Fruit fly (Drosophila melanogaster) whole organism, wandering third instar larva: ENCODE measurements around the gene SIFaR.
A peak's percentile ranks its signal among the peaks of the same experiment; 100 is the strongest.

Source experiments
- Abd-B ChIP-seq: fragments of >200 bp; optimal IDR thresholded peaks from 2 replicates; lab custom pipeline; 2017; ENCODE audit warnings: missing biosample characterization, missing genetic modification characterization
- CG32264 ChIP-seq: fragments of 200-800 bp; sonication (Bioruptor generic); optimal IDR thresholded peaks from 2 replicates; lab custom pipeline; 2016; ENCODE audit warnings: missing biosample characterization, missing genetic modification characterization
- CG9705 ChIP-seq: fragments of 200-800 bp; sonication (Bioruptor generic); optimal IDR thresholded peaks from 2 replicates; lab custom pipeline; 2018; ENCODE audit warnings: missing biosample characterization, mild to moderate bottlenecking, missing genetic modification characterization
- CrebA ChIP-seq: fragments of 200-800 bp; sonication (Bioruptor generic); optimal IDR thresholded peaks from 2 replicates; lab custom pipeline; 2016; ENCODE audit warnings: missing biosample characterization, mild to moderate bottlenecking, missing genetic modification characterization, borderline replicate concordance
- Dfd ChIP-seq: fragments of >200 bp; optimal IDR thresholded peaks from 2 replicates; lab custom pipeline; 2017; ENCODE audit warnings: missing biosample characterization, missing genetic modification characterization
- Dif ChIP-seq: fragments of 200-275, 200-300 bp; sonication (Bioruptor generic); optimal IDR thresholded peaks from 2 replicates; lab custom pipeline; 2018; ENCODE audit warnings: missing biosample characterization, missing genetic modification characterization; ENCODE audit not compliant: partially characterized antibody
- HLH106 ChIP-seq: fragments of 200-800 bp; optimal IDR thresholded peaks from 3 replicates; lab custom pipeline; 2019; ENCODE audit warnings: missing biosample characterization, mild to moderate bottlenecking, missing genetic modification characterization, moderate library complexity
- Hnf4 ChIP-seq: fragments of 200-800 bp; sonication (Bioruptor generic); optimal IDR thresholded peaks from 2 replicates; lab custom pipeline; 2016; ENCODE audit warnings: missing biosample characterization, mild to moderate bottlenecking, missing genetic modification characterization
- Hr78 ChIP-seq: fragments of >200 bp; optimal IDR thresholded peaks from 2 replicates; lab custom pipeline; 2017; ENCODE audit warnings: missing biosample characterization, missing genetic modification characterization
- Hr83 ChIP-seq: fragments of 200-300 bp; sonication (Bioruptor generic); optimal IDR thresholded peaks from 2 replicates; lab custom pipeline; 2016; ENCODE audit warnings: missing biosample characterization, mild to moderate bottlenecking, missing genetic modification characterization, moderate library complexity; ENCODE audit not compliant: poor library complexity, severe bottlenecking
- N ChIP-seq: fragments of >200 bp; optimal IDR thresholded peaks from 2 replicates; lab custom pipeline; 2018; ENCODE audit warnings: missing biosample characterization, missing external identifiers, missing genetic modification characterization
- OdsH ChIP-seq: fragments of 200-800 bp; sonication (Bioruptor generic); optimal IDR thresholded peaks from 2 replicates; lab custom pipeline; 2016; ENCODE audit warnings: missing biosample characterization, mild to moderate bottlenecking, missing genetic modification characterization
- Rel ChIP-seq, 2 experiments: fragments of 200-800 bp; sonication (Bioruptor generic) in 1 of 2; optimal IDR thresholded peaks; 2 replicates in 1 of 2; 3 replicates in 1 of 2; lab custom pipeline; 2016 to 2019; ENCODE audit warnings: mild to moderate bottlenecking in 2 of 2, missing biosample characterization in 2 of 2, missing genetic modification characterization in 2 of 2, moderate library complexity in 1 of 2
- Vsx2 ChIP-seq: fragments of 200-300, 225-300 bp; sonication (Bioruptor generic); optimal IDR thresholded peaks from 2 replicates; lab custom pipeline; 2018; ENCODE audit warnings: missing biosample characterization, missing genetic modification characterization; ENCODE audit not compliant: partially characterized antibody
- brk ChIP-seq: fragments of 200-800 bp; sonication (Bioruptor generic); optimal IDR thresholded peaks from 2 replicates; lab custom pipeline; 2016; ENCODE audit warnings: missing biosample characterization, mild to moderate bottlenecking, missing genetic modification characterization
- dl ChIP-seq, 2 experiments: fragments of 175-275, 200-275 bp in 1 of 2; fragments of 200-275 bp in 1 of 2; sonication (Bioruptor generic); optimal IDR thresholded peaks; lab custom pipeline; 2018; ENCODE audit warnings: mild to moderate bottlenecking in 2 of 2, missing biosample characterization in 2 of 2, missing genetic modification characterization in 2 of 2, moderate library complexity in 2 of 2; ENCODE audit not compliant: partially characterized antibody in 2 of 2, insufficient read depth in 1 of 2
- dmrt93B ChIP-seq: fragments of 200-800 bp; sonication (Bioruptor generic); optimal IDR thresholded peaks from 2 replicates; lab custom pipeline; 2018; ENCODE audit warnings: missing biosample characterization, mild to moderate bottlenecking, missing genetic modification characterization
- dsf ChIP-seq: sonication (Bioruptor generic); optimal IDR thresholded peaks from 2 replicates; lab custom pipeline; 2016; ENCODE audit warnings: missing biosample characterization, missing genetic modification characterization, borderline replicate concordance
- ey ChIP-seq: fragments of 200-800 bp; sonication (Bioruptor generic); optimal IDR thresholded peaks from 2 replicates; lab custom pipeline; 2016; ENCODE audit warnings: missing biosample characterization, missing genetic modification characterization
- foxo ChIP-seq, 2 experiments: fragments of 200-800 bp; sonication (Bioruptor generic); optimal IDR thresholded peaks; 2 replicates in 1 of 2; 3 replicates in 1 of 2; lab custom pipeline; 2016 to 2017; ENCODE audit warnings: missing biosample characterization in 2 of 2, missing genetic modification characterization in 2 of 2
- fru ChIP-seq: fragments of 200-800 bp; sonication (Bioruptor generic); optimal IDR thresholded peaks from 3 replicates; lab custom pipeline; 2016; ENCODE audit warnings: missing biosample characterization, mild to moderate bottlenecking, missing genetic modification characterization
- jim ChIP-seq: fragments of 175-275, 200-325 bp; sonication (Bioruptor generic); optimal IDR thresholded peaks from 2 replicates; lab custom pipeline; 2016; ENCODE audit warnings: missing biosample characterization, mild to moderate bottlenecking, missing genetic modification characterization
- lola ChIP-seq: fragments of >200 bp; optimal IDR thresholded peaks from 2 replicates; lab custom pipeline; 2017; ENCODE audit warnings: missing biosample characterization, missing genetic modification characterization
- pan ChIP-seq: fragments of >200 bp; optimal IDR thresholded peaks from 2 replicates; lab custom pipeline; 2017
- sage ChIP-seq: fragments of 200-800 bp; sonication (Bioruptor generic); optimal IDR thresholded peaks from 2 replicates; lab custom pipeline; 2016; ENCODE audit warnings: missing biosample characterization, mild to moderate bottlenecking, missing genetic modification characterization
- sv ChIP-seq: fragments of 200-800 bp; sonication (Bioruptor generic); optimal IDR thresholded peaks from 3 replicates; lab custom pipeline; 2016; ENCODE audit warnings: missing biosample characterization, missing genetic modification characterization
- usp ChIP-seq: fragments of >200 bp; optimal IDR thresholded peaks from 2 replicates; lab custom pipeline; 2017; ENCODE audit warnings: missing biosample characterization, missing genetic modification characterization
- woc ChIP-seq: sonication (Bioruptor generic); optimal IDR thresholded peaks from 2 replicates; lab custom pipeline; 2016; ENCODE audit warnings: missing biosample characterization, mild to moderate bottlenecking, missing genetic modification characterization

Gene SIFaR

DNA sequence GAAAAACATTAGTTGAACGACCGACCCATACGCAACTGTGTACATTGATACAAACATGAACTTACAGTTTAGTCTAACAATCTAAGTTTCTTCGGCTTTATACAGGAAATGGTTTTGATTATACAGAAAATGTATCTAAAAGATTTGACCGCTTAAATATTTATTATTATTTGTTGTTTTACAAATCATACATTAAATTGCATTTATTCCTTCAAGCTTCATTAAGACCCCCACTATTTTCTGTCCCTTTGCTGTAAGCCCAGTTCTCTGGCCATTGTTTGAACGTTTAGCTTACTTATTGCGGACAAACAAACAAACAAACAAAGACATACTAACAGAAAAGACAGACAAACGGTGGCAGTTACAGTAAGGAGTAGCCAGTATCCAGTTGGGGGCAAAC, 39.5 kb downstream of the SIFaR start:
- TF ChIP-seq Dif (GFP tag; lab: Kevin White, UChicago) (no peak), OdsH (GFP tag; lab: Kevin White, UChicago) (no peak), Rel (GFP tag; optimal IDR thresholded peaks at IDR 0.05; lab: Kevin White, UChicago) (no peak), Rel (tag; optimal IDR thresholded peaks at IDR 0.05; lab: Kevin White, UChicago) (no peak), usp (GFP tag; lab: Kevin White, UChicago) (no peak), CG9705 (GFP tag; lab: Kevin White, UChicago) (no peak), Hr78 (GFP tag; lab: Kevin White, UChicago) (no peak), fru (GFP tag; lab: Kevin White, UChicago) (no peak), brk (GFP tag; lab: Kevin White, UChicago) (no peak)

DNA sequence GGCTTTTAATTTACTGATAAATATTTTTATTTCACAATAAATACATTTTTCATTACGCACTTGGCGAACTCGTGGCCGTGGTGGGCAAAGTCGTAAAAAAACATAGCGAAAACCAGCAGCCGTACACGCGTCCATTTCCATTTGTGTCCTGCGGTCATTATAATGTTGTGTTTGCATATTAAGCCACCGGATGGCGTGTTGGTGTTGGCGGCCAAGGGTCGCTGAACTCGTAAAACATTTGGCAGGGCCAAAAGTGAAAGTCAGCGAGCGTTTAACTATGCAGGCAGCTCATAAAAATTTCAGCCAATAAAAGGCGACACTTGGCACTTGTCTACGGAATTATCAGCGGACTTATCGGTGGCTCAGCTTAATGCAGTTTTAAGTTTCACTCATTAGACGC, 41.3 kb downstream of the SIFaR start:
- TF ChIP-seq Dfd (no peak), N (no peak), sage (GFP tag; lab: Kevin White, UChicago) (no peak), CG32264 (GFP tag; lab: Kevin White, UChicago) (no peak)

DNA sequence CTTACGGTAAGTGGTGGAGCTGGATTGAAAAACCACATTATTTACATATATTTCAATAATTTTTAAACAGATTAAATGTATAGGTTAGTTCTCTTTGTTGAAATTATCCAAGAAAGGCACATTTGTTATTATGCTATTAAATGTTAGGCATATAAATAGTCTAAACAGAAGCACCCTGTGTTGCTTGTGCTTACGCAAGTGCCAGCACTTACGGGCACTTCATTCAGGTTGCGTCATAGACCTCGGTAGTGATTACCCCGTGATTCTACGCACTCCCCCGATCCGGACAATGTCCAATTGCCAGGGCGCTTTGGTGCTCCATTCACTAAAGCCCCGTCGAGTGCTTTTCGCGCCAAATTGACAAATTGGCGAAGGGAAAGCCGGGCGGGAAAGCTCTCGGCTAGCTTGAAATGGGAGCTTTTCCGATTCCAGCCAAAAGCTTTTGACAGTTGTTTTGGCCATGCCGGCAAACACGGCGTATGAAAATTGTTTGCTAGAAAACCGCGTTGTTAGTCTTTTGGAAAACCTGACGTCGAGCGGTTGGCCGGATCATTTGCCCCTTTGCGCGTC, 47.2 kb downstream of the SIFaR start, which contains the start of gene ETHR:
ETHR (plus strand) TSS at position 520 of the 570 bp plus-strand sequence.
- no peak for TF ChIP-seq sage (GFP tag; lab: Kevin White, UChicago)
- peak; percentile 4 for TF ChIP-seq sv (GFP tag; lab: Kevin White, UChicago)
- TF ChIP-seq, all 38 proteins: peak for 1

DNA sequence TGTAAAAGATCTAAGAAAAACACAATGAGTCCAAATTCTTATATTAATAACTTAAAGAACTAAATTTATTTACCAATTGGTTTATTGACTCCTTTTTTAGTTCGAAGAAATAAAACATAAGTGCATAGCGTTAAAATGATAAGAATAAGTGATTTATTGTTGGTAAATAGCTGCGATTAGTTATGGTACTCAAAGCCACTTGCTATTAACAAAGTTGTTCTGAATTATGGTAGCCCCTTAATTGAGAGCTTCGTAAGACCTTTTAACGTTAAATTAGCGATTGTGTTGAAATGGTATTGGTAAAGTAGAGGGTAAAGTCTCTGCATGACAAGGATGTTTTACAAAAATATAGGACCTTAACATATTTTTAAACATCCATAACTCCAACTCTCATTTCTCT, 48.0 kb downstream of the SIFaR start:
- TF ChIP-seq foxo (GFP tag; optimal IDR thresholded peaks at IDR 0.05; lab: Kevin White, UChicago) = no peak
- no peak for TF ChIP-seq Abd-B (GFP tag; lab: Kevin White, UChicago)
- no peak for TF ChIP-seq CrebA

DNA sequence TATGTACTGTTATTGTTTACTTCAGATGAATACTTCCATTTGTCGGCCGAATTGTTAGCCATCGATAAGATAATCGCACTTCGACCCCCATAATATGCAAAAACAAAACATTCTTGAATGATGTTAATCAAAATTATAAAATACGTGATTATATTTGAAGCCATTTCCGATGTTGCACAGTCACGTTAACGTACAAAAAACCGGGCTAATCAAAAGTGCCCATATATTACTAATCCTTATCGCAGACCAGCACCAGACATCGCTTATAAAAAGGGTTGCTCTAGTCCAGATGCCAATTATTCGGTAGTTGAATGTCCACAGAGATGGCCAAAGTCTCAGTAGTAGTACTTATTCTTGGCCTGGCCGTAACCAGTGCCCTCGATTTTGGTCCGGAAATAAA, 51.5 kb downstream of the SIFaR start, which contains the start of gene CG5892:
CG5892 (plus strand) TSS at position 301 of the 400 bp plus-strand sequence.
- TF ChIP-seq CrebA (no peak), dmrt93B (GFP tag; lab: Kevin White, UChicago) (no peak), N (no peak), Hr83 (no peak), sage (GFP tag; lab: Kevin White, UChicago) (no peak), Hnf4 (GFP tag; lab: Kevin White, UChicago) (no peak), lola (no peak), dl (GFP tag; optimal IDR thresholded peaks at IDR 0.05; lab: Kevin White, UChicago; ENCODE audit: insufficient read depth in 1 of 2, partially characterized antibody in 2 of 2) (no peak), CG9705 (GFP tag; lab: Kevin White, UChicago) (no peak), dsf (GFP tag; lab: Kevin White, UChicago) (no peak)

DNA sequence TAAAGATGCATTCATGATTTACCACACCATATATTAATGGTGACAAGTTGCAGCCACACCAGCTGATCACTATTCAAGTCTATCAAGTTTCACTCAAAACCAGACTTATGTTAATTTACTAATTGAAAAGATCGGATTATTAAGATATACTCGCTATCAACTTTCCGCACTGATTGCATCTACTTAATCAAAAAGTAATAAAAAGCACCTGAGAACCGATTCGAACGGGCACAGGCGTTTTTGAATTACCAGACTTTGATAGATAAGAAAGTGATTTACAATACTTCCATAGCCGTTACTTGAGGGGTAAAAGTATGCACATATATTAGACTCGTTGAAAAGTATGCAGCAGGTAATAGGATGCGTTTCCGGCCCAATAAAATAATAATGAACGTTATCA, 52.5 kb downstream of the SIFaR start:
- TF ChIP-seq sage (GFP tag; lab: Kevin White, UChicago) (no peak), Hr83 (no peak), HLH106 (tag; lab: Kevin White, UChicago) (no peak), woc (GFP tag; lab: Kevin White, UChicago) (no peak), ey (GFP tag; lab: Kevin White, UChicago) (no peak), CrebA (no peak), jim (GFP tag; lab: Kevin White, UChicago) (no peak), dl (GFP tag; optimal IDR thresholded peaks at IDR 0.05; lab: Kevin White, UChicago; ENCODE audit: insufficient read depth in 1 of 2, partially characterized antibody in 2 of 2) (no peak), OdsH (GFP tag; lab: Kevin White, UChicago) (no peak), pan (no peak), Vsx2 (GFP tag; lab: Kevin White, UChicago) (no peak), Dif (GFP tag; lab: Kevin White, UChicago) (no peak), dmrt93B (GFP tag; lab: Kevin White, UChicago) (no peak), fru (GFP tag; lab: Kevin White, UChicago) (no peak)
